Fruit fly (Drosophila melanogaster) whole organism, embryonic: Measurements from ENCODE around the gene CG4278.

Experiments
- Abd-B ChIP-seq: fragments of 200-800 bp; sonication (Bioruptor generic); optimal IDR thresholded peaks from 2 replicates; lab custom pipeline; 2018; ENCODE audit warnings: missing biosample characterization, mild to moderate bottlenecking, missing genetic modification characterization, moderate library complexity
- Bdp1 ChIP-seq: fragments of 200-800 bp; sonication (Bioruptor generic); optimal IDR thresholded peaks from 3 replicates; lab custom pipeline; 2016; ENCODE audit warnings: missing biosample characterization, missing genetic modification characterization
- BtbVII ChIP-seq: fragments of 200-800 bp; sonication (Bioruptor generic); optimal IDR thresholded peaks from 3 replicates; lab custom pipeline; 2017; ENCODE audit warnings: missing biosample characterization, mild to moderate bottlenecking, missing genetic modification characterization
- CG10543 ChIP-seq: fragments of 200-800 bp; sonication (Bioruptor generic); optimal IDR thresholded peaks from 3 replicates; lab custom pipeline; 2017; ENCODE audit warnings: missing biosample characterization, mild to moderate bottlenecking, missing genetic modification characterization, moderate library complexity
- CG11085 ChIP-seq: fragments of 200-800 bp; sonication (Bioruptor generic); IDR thresholded peaks from 2 replicates; pipeline ENCODE4 v1.3.6; 2022; ENCODE audit warnings: missing biosample characterization, missing genetic modification characterization
- CG11398 ChIP-seq: fragments of 200-800 bp; sonication (Bioruptor generic); optimal IDR thresholded peaks from 2 replicates; lab custom pipeline; 2016; ENCODE audit warnings: missing biosample characterization, missing genetic modification characterization
- CG11560 ChIP-seq: fragments of 200-800 bp; sonication (Bioruptor generic); IDR thresholded peaks from 3 replicates; pipeline ENCODE4 v1.3.6; 2022; ENCODE audit warnings: missing biosample characterization, missing genetic modification characterization
- CG12236 ChIP-seq: fragments of 200-800 bp; sonication (Bioruptor generic); optimal IDR thresholded peaks from 2 replicates; lab custom pipeline; 2016; ENCODE audit warnings: missing biosample characterization, missing genetic modification characterization
- CG12391 ChIP-seq: fragments of 200-800 bp; sonication (Bioruptor generic); optimal IDR thresholded peaks from 3 replicates; lab custom pipeline; 2018; ENCODE audit warnings: missing biosample characterization, mild to moderate bottlenecking, missing genetic modification characterization, moderate library complexity
- CG14710 ChIP-seq: fragments of 200-800 bp; sonication (Bioruptor generic); optimal IDR thresholded peaks from 3 replicates; lab custom pipeline; 2019; ENCODE audit warnings: missing biosample characterization, mild to moderate bottlenecking, missing genetic modification characterization, moderate library complexity
- CG15514 ChIP-seq: fragments of 200-800 bp; sonication (Bioruptor generic); optimal IDR thresholded peaks from 3 replicates; lab custom pipeline; 2017; ENCODE audit warnings: missing biosample characterization, missing genetic modification characterization, mild to moderate bottlenecking, moderate library complexity, missing genetic modification reagents
- CG16863 ChIP-seq: fragments of 200-800 bp; sonication (Bioruptor generic); optimal IDR thresholded peaks from 3 replicates; lab custom pipeline; 2016; ENCODE audit warnings: missing biosample characterization, missing genetic modification characterization
- CG17328 ChIP-seq: fragments of 200-800 bp; sonication (Bioruptor generic); IDR thresholded peaks from 2 replicates; pipeline ENCODE4 v1.3.6; 2022; ENCODE audit warnings: missing biosample characterization, missing genetic modification characterization
- CG17612 ChIP-seq: fragments of 200-800 bp; sonication (Bioruptor generic); IDR thresholded peaks from 2 replicates; pipeline ENCODE4 v1.3.6; 2022; ENCODE audit warnings: missing biosample characterization, missing genetic modification characterization
- CG17802 ChIP-seq: fragments of 200-800 bp; sonication (Bioruptor generic); optimal IDR thresholded peaks from 2 replicates; lab custom pipeline; 2018; ENCODE audit warnings: missing biosample characterization, mild to moderate bottlenecking, missing genetic modification characterization, moderate library complexity
- CG3065 ChIP-seq: fragments of 200-800 bp; sonication (Bioruptor generic); optimal IDR thresholded peaks from 2 replicates; lab custom pipeline; 2016; ENCODE audit warnings: missing biosample characterization, missing genetic modification characterization
- CG3281 ChIP-seq: fragments of 200-800 bp; sonication (Bioruptor generic); optimal IDR thresholded peaks from 3 replicates; lab custom pipeline; 2017; ENCODE audit warnings: missing biosample characterization, mild to moderate bottlenecking, missing genetic modification characterization
- CG4328 ChIP-seq: fragments of 200-800 bp; sonication (Bioruptor generic); optimal IDR thresholded peaks from 3 replicates; lab custom pipeline; 2017; ENCODE audit warnings: missing biosample characterization, missing genetic modification reagents, missing genetic modification characterization
- CG4730 ChIP-seq: fragments of 200-800 bp; sonication (Bioruptor generic); IDR thresholded peaks from 2 replicates; pipeline ENCODE4 v1.3.6; 2022; ENCODE audit warnings: missing biosample characterization, missing genetic modification characterization
- CG4820 ChIP-seq: fragments of 200-800 bp; sonication (Bioruptor generic); optimal IDR thresholded peaks from 3 replicates; lab custom pipeline; 2016; ENCODE audit warnings: missing biosample characterization, missing genetic modification characterization
- CG4854 ChIP-seq: fragments of 200-800 bp; sonication (Bioruptor generic); optimal IDR thresholded peaks from 2 replicates; lab custom pipeline; 2016; ENCODE audit warnings: missing biosample characterization, missing genetic modification characterization, inconsistent platforms
- CG6272 ChIP-seq: fragments of 200-800 bp; sonication (Bioruptor generic); IDR thresholded peaks from 2 replicates; pipeline ENCODE4 v1.3.6; 2022; ENCODE audit warnings: missing biosample characterization, missing genetic modification characterization
- CG7963 ChIP-seq: fragments of 200-800 bp; sonication (Bioruptor generic); IDR thresholded peaks from 3 replicates; pipeline ENCODE4 v1.3.6; 2022; ENCODE audit warnings: missing biosample characterization, missing genetic modification characterization; ENCODE audit not compliant: partially characterized antibody
- CG8089 ChIP-seq: fragments of 200-800 bp; sonication (Bioruptor generic); optimal IDR thresholded peaks from 3 replicates; lab custom pipeline; 2016; ENCODE audit warnings: missing biosample characterization, missing genetic modification characterization
- CG9609 ChIP-seq: fragments of 200-800 bp; sonication (Bioruptor generic); optimal IDR thresholded peaks from 3 replicates; lab custom pipeline; 2016; ENCODE audit warnings: missing biosample characterization, missing genetic modification characterization
- CkIIα-i1 ChIP-seq: fragments of 200-800 bp; sonication (Bioruptor generic); IDR thresholded peaks from 2 replicates; pipeline ENCODE4 v1.3.6; 2022; ENCODE audit warnings: missing biosample characterization, missing genetic modification characterization
- Doc2 ChIP-seq: fragments of 200-800 bp; sonication (Bioruptor generic); IDR thresholded peaks from 2 replicates; pipeline ENCODE4 v1.3.6; 2022; ENCODE audit warnings: missing biosample characterization, missing genetic modification characterization
- E2f2 ChIP-seq: fragments of 200-800 bp; sonication (Bioruptor generic); IDR thresholded peaks from 2 replicates; pipeline ENCODE4 v1.3.6; 2022; ENCODE audit warnings: missing biosample characterization, missing genetic modification characterization
- HLH3B ChIP-seq: fragments of 200-800 bp; sonication (Bioruptor generic); IDR thresholded peaks from 2 replicates; pipeline ENCODE4 v1.3.6; 2022; ENCODE audit warnings: missing biosample characterization, missing genetic modification characterization
- Hsf ChIP-seq: fragments of 200-800 bp; sonication (Bioruptor generic); optimal IDR thresholded peaks from 3 replicates; lab custom pipeline; 2016; ENCODE audit warnings: missing biosample characterization, missing genetic modification characterization
- Lhr ChIP-seq: fragments of 200-800 bp; sonication (Bioruptor generic); optimal IDR thresholded peaks from 3 replicates; lab custom pipeline; 2017; ENCODE audit warnings: mild to moderate bottlenecking, missing biosample characterization, missing genetic modification reagents, missing genetic modification characterization
- Sox100B ChIP-seq: fragments of 200-800 bp; sonication (Bioruptor generic); optimal IDR thresholded peaks from 3 replicates; lab custom pipeline; 2018; ENCODE audit warnings: missing biosample characterization, mild to moderate bottlenecking, missing genetic modification characterization
- Sox102F ChIP-seq: fragments of 200-800 bp; sonication (Bioruptor generic); optimal IDR thresholded peaks from 2 replicates; lab custom pipeline; 2018; ENCODE audit warnings: missing biosample characterization, mild to moderate bottlenecking, missing genetic modification characterization, moderate library complexity
- Ssrp ChIP-seq: fragments of 200-800 bp; sonication (Bioruptor generic); optimal IDR thresholded peaks from 2 replicates; lab custom pipeline; 2018; ENCODE audit warnings: missing biosample characterization, mild to moderate bottlenecking, missing genetic modification characterization, moderate library complexity
- ac ChIP-seq: fragments of 200-800 bp; sonication (Bioruptor generic); optimal IDR thresholded peaks from 3 replicates; lab custom pipeline; 2017; ENCODE audit warnings: missing biosample characterization, mild to moderate bottlenecking, missing genetic modification characterization
- ash1 ChIP-seq: fragments of 200-800 bp; sonication (Bioruptor generic); optimal IDR thresholded peaks from 2 replicates; lab custom pipeline; 2018; ENCODE audit warnings: missing biosample characterization, mild to moderate bottlenecking, missing genetic modification characterization
- bigmax ChIP-seq: fragments of 200-800 bp; sonication (Bioruptor generic); optimal IDR thresholded peaks from 2 replicates; lab custom pipeline; 2018; ENCODE audit warnings: missing biosample characterization, mild to moderate bottlenecking, missing genetic modification characterization
- chn ChIP-seq: fragments of 200-800 bp; sonication (Bioruptor generic); optimal IDR thresholded peaks from 2 replicates; lab custom pipeline; 2016; ENCODE audit warnings: missing biosample characterization, missing genetic modification characterization
- dmrt99B ChIP-seq: fragments of 200-800 bp; sonication (Bioruptor generic); optimal IDR thresholded peaks from 2 replicates; lab custom pipeline; 2018; ENCODE audit warnings: missing biosample characterization, mild to moderate bottlenecking, missing genetic modification characterization, moderate library complexity
- gcm ChIP-seq: fragments of 200-800 bp; sonication (Bioruptor generic); optimal IDR thresholded peaks from 2 replicates; lab custom pipeline; 2019; ENCODE audit warnings: missing biosample characterization, mild to moderate bottlenecking, missing genetic modification characterization, moderate library complexity
- gro ChIP-seq: fragments of 200-800 bp; sonication (Bioruptor generic); optimal IDR thresholded peaks from 2 replicates; lab custom pipeline; 2016; ENCODE audit warnings: missing biosample characterization, missing genetic modification characterization
- gsb ChIP-seq: fragments of 200-800 bp; sonication (Bioruptor generic); IDR thresholded peaks from 2 replicates; pipeline ENCODE4 v1.3.6; 2022; ENCODE audit warnings: missing biosample characterization, missing genetic modification characterization
- insv ChIP-seq, 2 experiments: fragments of 200-800 bp; sonication (Bioruptor generic); optimal IDR thresholded peaks; 3 replicates each; lab custom pipeline; 2016 to 2018; ENCODE audit warnings: missing biosample characterization in 2 of 2, missing genetic modification characterization in 2 of 2
- lab ChIP-seq: fragments of 200-800 bp; sonication (Bioruptor generic); optimal IDR thresholded peaks from 3 replicates; lab custom pipeline; 2017; ENCODE audit warnings: missing biosample characterization, missing genetic modification characterization, mild to moderate bottlenecking, moderate library complexity, missing genetic modification reagents
- nau ChIP-seq: fragments of 200-800 bp; sonication (Bioruptor generic); optimal IDR thresholded peaks from 3 replicates; lab custom pipeline; 2017; ENCODE audit warnings: missing biosample characterization, mild to moderate bottlenecking, missing genetic modification characterization, missing genetic modification reagents
- otp ChIP-seq: fragments of 200-800 bp; sonication (Bioruptor generic); IDR thresholded peaks from 3 replicates; pipeline ENCODE4, ENCODE4 v1.3.6; 2022; ENCODE audit warnings: missing biosample characterization, missing genetic modification characterization
- pita ChIP-seq: fragments of 200-800 bp; sonication (Bioruptor generic); optimal IDR thresholded peaks from 2 replicates; lab custom pipeline; 2017; ENCODE audit warnings: missing biosample characterization, mild to moderate bottlenecking, missing genetic modification characterization
- tx ChIP-seq: fragments of 200-800 bp; sonication (Bioruptor generic); optimal IDR thresholded peaks from 2 replicates; lab custom pipeline; 2016; ENCODE audit warnings: missing biosample characterization, missing genetic modification characterization
- usp ChIP-seq: fragments of >200 bp; optimal IDR thresholded peaks from 2 replicates; lab custom pipeline; 2017; ENCODE audit warnings: missing biosample characterization, missing genetic modification characterization
- zfh1 ChIP-seq: fragments of 200-800 bp; sonication (Bioruptor generic); IDR thresholded peaks from 3 replicates; pipeline ENCODE4 v1.3.6; 2022; ENCODE audit warnings: missing biosample characterization, missing genetic modification characterization

CG4278 gene

dm6 chr2L:16279774-16280252 is 47.1 kb upstream of the CG4278 start (continued):
- 0 out of 3 replicates have a peak, but pooled peaks have one; percentile 49 for TF ChIP-seq otp
- TF ChIP-seq usp (GFP tag; lab: Kevin White, UChicago) = no peak
- peak; percentile 93 for TF ChIP-seq nau (GFP tag; lab: Kevin White, UChicago)
- peak; percentile 92 for TF ChIP-seq CG4820 (GFP tag; lab: Kevin White, UChicago)
- TF ChIP-seq bigmax = peak; percentile 87
- peak; percentile 77 for TF ChIP-seq CG4328 (GFP tag; lab: Kevin White, UChicago)
- no peak for TF ChIP-seq pita (GFP tag; lab: Kevin White, UChicago)
- peak; percentile 83 for TF ChIP-seq CG17328
- TF ChIP-seq CG8089 (GFP tag; lab: Kevin White, UChicago) = peak; percentile 81
- TF ChIP-seq Sox102F (GFP tag; lab: Kevin White, UChicago) = peak; percentile 97
- peak; percentile 82 for TF ChIP-seq zfh1 (GFP tag; lab: Robert Waterston, UW)
- TF ChIP-seq CG11398 (GFP tag; lab: Kevin White, UChicago) = peak; percentile 85
- peak; percentile 85 for TF ChIP-seq chn (GFP tag; lab: Kevin White, UChicago)
- no peak for TF ChIP-seq CG17612 (GFP tag; lab: Robert Waterston, UW)
- no peak for TF ChIP-seq CG11085 (GFP tag; lab: Robert Waterston, UW)
- peak; percentile 71 for TF ChIP-seq CG4730 (GFP tag; lab: Robert Waterston, UW)
- TF ChIP-seq HLH3B (GFP tag; lab: Robert Waterston, UW) = peak; percentile 83
- peak; percentile 98 for TF ChIP-seq dmrt99B (tag; lab: Kevin White, UChicago)
- TF ChIP-seq CG6272 = peak; percentile 58; the same call in 1 of the 2 replicates
- peak; percentile 94 for TF ChIP-seq CG14710 (tag; lab: Kevin White, UChicago)
- peak; percentile 95 for TF ChIP-seq Ssrp (tag; lab: Kevin White, UChicago)
- peak; percentile 79 for TF ChIP-seq CG3065 (GFP tag; lab: Kevin White, UChicago)
- no peak for TF ChIP-seq CkIIα-i1 (GFP tag; lab: Robert Waterston, UW)
- TF ChIP-seq ac (GFP tag; lab: Kevin White, UChicago) = peak; percentile 83
- TF ChIP-seq gro = peak; percentile 20
- peak; percentile 71 for TF ChIP-seq tx (GFP tag; lab: Kevin White, UChicago)
- TF ChIP-seq CG9609 (GFP tag; lab: Kevin White, UChicago) = peak; percentile 68
- TF ChIP-seq CG12236 (GFP tag; lab: Kevin White, UChicago) = peak; percentile 81
- no peak for TF ChIP-seq gsb (GFP tag; lab: Robert Waterston, UW)
- TF ChIP-seq Lhr (GFP tag; lab: Kevin White, UChicago) = peak; percentile 81
- peak; percentile 66 for TF ChIP-seq CG10543 (GFP tag; lab: Kevin White, UChicago)
- TF ChIP-seq ash1 (GFP tag; lab: Kevin White, UChicago) = no peak
- TF ChIP-seq Sox100B = peak; percentile 97
- peak; percentile 84 for TF ChIP-seq lab
- TF ChIP-seq CG16863 (GFP tag; lab: Kevin White, UChicago) = peak; percentile 91
- TF ChIP-seq Abd-B (GFP tag; lab: Kevin White, UChicago) = peak; percentile 92
- TF ChIP-seq BtbVII (GFP tag; lab: Kevin White, UChicago) = peak; percentile 84
- peak; percentile 80 for TF ChIP-seq CG3281 (GFP tag; lab: Kevin White, UChicago)
- no peak for TF ChIP-seq CG7963 (GFP tag; lab: Robert Waterston, UW)
- TF ChIP-seq Doc2 (GFP tag; lab: Robert Waterston, UW) = peak; percentile 56; the same call in 1 of the 2 replicates
- peak; percentile 27; the same call in 1 of the 3 replicates for TF ChIP-seq CG11560 (tag; lab: Robert Waterston, UW)
- TF ChIP-seq insv (GFP tag; optimal IDR thresholded peaks at IDR 0.05; lab: Kevin White, UChicago) = peak in 1 of 2 experiments; percentile 53
- TF ChIP-seq Bdp1 (GFP tag; lab: Kevin White, UChicago) = peak; percentile 56
- TF ChIP-seq CG4854 = peak; percentile 84
- TF ChIP-seq E2f2 = peak; percentile 58; the same call in 1 of the 2 replicates
- peak; percentile 74 for TF ChIP-seq CG17802
- TF ChIP-seq gcm (GFP tag; lab: Kevin White, UChicago) = peak; percentile 95
- TF ChIP-seq Hsf (GFP tag; lab: Kevin White, UChicago) = peak; percentile 92
- peak; percentile 96 for TF ChIP-seq CG12391 (tag; lab: Kevin White, UChicago)
- TF ChIP-seq CG15514 (GFP tag; lab: Kevin White, UChicago) = peak; percentile 52
